Fruit fly (Drosophila melanogaster) whole organism, larva: ENCODE results near the gene CG34309.

ENCODE experiments used
- noc ChIP-seq: fragments of 200-800 bp; sonication (Bioruptor generic); optimal IDR thresholded peaks from 3 replicates; lab custom pipeline; 2019; ENCODE audit warnings: missing biosample characterization, mild to moderate bottlenecking, missing genetic modification characterization, moderate library complexity

The CG34309 gene

DNA sequence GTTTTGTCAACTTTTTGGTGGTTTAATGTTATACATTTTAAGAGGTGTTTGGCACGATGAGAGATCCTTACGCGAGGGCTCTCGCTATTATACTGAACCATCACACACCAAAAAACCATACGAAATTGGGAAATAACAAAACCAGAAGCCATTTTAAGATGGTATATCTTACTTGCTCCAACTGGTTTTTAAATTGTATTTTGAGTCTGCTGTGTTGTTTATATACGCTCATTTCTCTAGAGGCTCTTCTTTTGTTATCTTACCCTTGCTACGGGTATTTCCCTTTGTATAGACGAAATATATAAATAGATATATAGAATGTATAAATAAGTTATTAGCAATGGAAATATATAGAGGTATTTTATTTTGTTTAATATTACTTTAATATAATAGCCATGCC, 34.5 kb downstream of the CG34309 start, which contains the start of gene yellow-e2:
yellow-e2 (minus strand) TSS at position 101 of the 400 bp plus-strand sequence.
- no peak for TF ChIP-seq noc (tag; lab: Kevin White, UChicago)

DNA sequence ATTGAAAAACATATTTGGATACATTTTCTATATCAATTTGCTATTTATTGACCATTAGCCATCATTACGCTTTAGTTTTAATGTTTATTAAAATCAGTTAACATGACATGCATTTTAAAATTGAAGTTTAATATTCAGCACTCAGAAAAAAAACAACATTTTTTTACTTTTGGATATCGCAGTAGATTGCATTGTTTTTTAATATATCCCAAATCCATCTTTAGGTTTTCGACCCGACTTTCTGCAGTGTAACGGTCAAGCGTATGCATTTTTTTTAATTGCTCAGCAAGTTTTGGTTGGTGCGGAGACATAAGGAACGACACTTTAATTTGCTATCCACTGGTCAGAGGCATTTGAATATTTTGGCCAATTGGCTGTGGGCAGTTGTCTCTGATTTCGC, 40.3 kb downstream of the CG34309 start:
- TF ChIP-seq noc (tag; lab: Kevin White, UChicago) = no peak

DNA sequence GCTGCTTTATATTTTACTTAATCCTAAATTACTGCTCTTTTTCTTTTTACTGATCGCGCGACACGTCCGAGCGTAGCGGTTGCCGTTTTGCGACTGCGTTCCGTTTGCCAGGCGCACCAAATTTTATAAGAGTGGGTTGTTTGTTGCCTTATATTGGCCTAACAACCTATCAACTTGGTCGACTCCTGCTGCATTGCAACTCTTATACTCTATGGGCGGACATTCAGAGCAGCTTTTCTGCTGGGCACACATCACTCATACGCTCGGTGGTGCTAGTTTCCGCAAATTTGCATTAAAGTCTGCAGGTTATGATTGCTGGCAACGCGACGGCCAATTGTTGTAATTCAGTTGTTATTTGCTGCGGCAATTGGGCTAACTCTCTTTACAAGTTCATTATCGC, 42.8 kb downstream of the CG34309 start, which contains the start of gene yellow-e:
yellow-e (minus strand) TSS at position 101 of the 400 bp plus-strand sequence.
- TF ChIP-seq noc (tag; lab: Kevin White, UChicago) = no peak

DNA sequence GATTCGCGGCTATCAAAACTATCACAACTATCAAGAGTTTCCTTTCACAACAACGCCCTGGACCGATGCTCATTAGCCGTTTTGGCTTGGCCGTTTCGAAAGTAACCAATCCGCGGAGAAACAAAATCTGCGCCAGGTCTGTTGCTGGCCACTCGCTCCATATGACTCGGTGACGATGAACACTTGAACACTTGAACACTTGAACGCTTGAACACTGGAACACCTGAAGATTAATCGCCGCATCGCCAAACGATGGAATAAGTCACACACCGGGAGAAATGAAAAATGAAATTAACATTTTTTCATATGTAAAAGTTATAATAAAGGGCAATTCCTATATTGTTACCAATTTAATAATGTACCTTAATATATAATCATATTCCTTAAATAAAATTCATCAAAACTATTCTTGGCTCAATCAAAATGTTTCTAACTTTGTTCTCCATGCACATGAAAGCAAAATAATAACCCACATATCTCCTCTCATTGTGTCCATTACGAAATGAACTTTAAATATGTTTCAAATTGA, 44.7 kb downstream of the CG34309 start:
- TF ChIP-seq noc (tag; lab: Kevin White, UChicago) = no peak

DNA sequence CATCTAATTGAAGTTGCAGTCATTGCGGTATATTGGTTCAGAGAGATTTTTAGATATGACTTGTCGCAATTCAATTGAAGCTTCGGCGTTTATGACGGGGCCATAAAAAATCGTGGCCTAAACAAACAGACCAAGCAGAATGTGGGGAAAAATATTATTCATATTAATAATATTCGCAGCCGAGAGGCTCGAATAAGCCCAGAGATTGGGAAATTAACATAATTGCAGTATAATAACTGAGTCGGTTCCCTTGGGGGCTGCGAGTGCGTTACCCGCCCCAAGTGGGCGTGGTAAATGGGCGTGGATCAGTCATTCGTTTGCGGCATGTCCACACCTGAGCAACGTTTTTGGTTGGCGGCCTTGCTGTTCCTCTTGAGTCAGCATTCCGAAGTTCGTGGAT, 47.5 kb downstream of the CG34309 start, which contains the start of gene Ir87a:
Ir87a (plus strand) TSS at position 301 of the 400 bp plus-strand sequence.
- no peak for TF ChIP-seq noc (tag; lab: Kevin White, UChicago)

DNA sequence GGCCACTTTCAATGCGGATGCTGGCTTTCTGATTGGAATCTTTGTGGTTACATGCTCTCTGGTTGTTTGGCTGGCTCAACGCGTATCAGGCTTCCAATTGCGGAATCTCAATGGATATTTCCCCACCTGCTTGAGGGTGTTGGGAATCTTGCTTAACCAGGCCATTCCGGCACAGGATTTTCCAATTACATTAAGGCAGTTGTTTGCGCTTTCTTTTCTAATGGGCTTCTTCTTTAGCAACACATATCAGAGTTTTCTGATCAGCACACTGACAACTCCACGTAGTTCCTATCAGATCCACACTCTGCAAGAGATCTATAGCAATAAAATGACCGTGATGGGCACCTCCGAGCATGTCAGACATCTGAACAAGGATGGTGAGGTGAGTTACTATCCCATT, 49.7 kb downstream of the CG34309 start:
- no peak for TF ChIP-seq noc (tag; lab: Kevin White, UChicago)
